Worm (Caenorhabditis elegans): ENCODE data around the gene col-177.

- TF ChIP-seq snpc-4 (GFP tag; optimal IDR thresholded peaks at IDR 0.05) (no peak), snpc-4 (tag; optimal IDR thresholded peaks at IDR 0.05) (no peak), lsy-27 (tag; optimal IDR thresholded peaks at IDR 0.05; ENCODE audit: borderline replicate concordance, insufficient read depth) (no peak), dpl-1 (GFP tag; optimal IDR thresholded peaks at IDR 0.05) (no peak), ama-1 (optimal IDR thresholded peaks at IDR 0.05) (no peak), ama-1 (GFP tag; optimal IDR thresholded peaks at IDR 0.05) (no peak), F49E8.2 (tag; optimal IDR thresholded peaks at IDR 0.05; ENCODE audit: insufficient read depth) (no peak), him-1 (tag; optimal IDR thresholded peaks at IDR 0.05) (no peak), hlh-12 (tag; optimal IDR thresholded peaks at IDR 0.05) (no peak), die-1 (tag; optimal IDR thresholded peaks at IDR 0.05) (no peak), snpc-3.4 (tag; optimal IDR thresholded peaks at IDR 0.05) (no peak), F57C9.4 (tag; optimal IDR thresholded peaks at IDR 0.05) (no peak), nfya-1 (tag; optimal IDR thresholded peaks at IDR 0.05; ENCODE audit: borderline replicate concordance, insufficient read depth) (no peak), hsf-1 (GFP tag; IDR thresholded peaks at IDR 0.05) (no peak), ceh-27 (GFP tag; optimal IDR thresholded peaks at IDR 0.05) (no peak), unc-62 (GFP tag; optimal IDR thresholded peaks at IDR 0.05) (no peak)
Measured at ce11 chrX:10951922-10952321, 49.7 kb downstream of the col-177 start.
